Fruit fly (Drosophila melanogaster) whole organism, adult: Measurements from ENCODE around the gene klu.

Source experiments
- CG11617 ChIP-seq: fragments of 200-800 bp; sonication (Bioruptor generic); optimal IDR thresholded peaks from 2 replicates; lab custom pipeline; 2017; ENCODE audit warnings: mild to moderate bottlenecking, missing biosample characterization, missing genetic modification reagents, missing genetic modification characterization
- CG12768 ChIP-seq: fragments of 200-800 bp; sonication (Bioruptor generic); optimal IDR thresholded peaks from 2 replicates; lab custom pipeline; 2017; ENCODE audit warnings: missing biosample characterization, missing genetic modification characterization, mild to moderate bottlenecking, moderate library complexity, missing genetic modification reagents
- CG14711 ChIP-seq: fragments of 200-800 bp; sonication (Bioruptor generic); optimal IDR thresholded peaks from 2 replicates; lab custom pipeline; 2018; ENCODE audit warnings: missing biosample characterization, mild to moderate bottlenecking, missing genetic modification characterization, moderate library complexity
- CG1620 ChIP-seq: fragments of 200-800 bp; sonication (Bioruptor generic); optimal IDR thresholded peaks from 2 replicates; lab custom pipeline; 2016; ENCODE audit warnings: missing biosample characterization, missing genetic modification characterization
- CG33017 ChIP-seq: fragments of 200-800 bp; sonication (Bioruptor generic); optimal IDR thresholded peaks from 2 replicates; lab custom pipeline; 2018; ENCODE audit warnings: missing biosample characterization, mild to moderate bottlenecking, missing genetic modification characterization, moderate library complexity
- CG5204 ChIP-seq: fragments of 200-800 bp; sonication (Bioruptor generic); optimal IDR thresholded peaks from 2 replicates; lab custom pipeline; 2016; ENCODE audit warnings: missing biosample characterization, missing genetic modification characterization
- CG7045 ChIP-seq: fragments of 200-800 bp; sonication (Bioruptor generic); optimal IDR thresholded peaks from 2 replicates; lab custom pipeline; 2017; ENCODE audit warnings: missing biosample characterization, mild to moderate bottlenecking, missing genetic modification characterization
- CG7101 ChIP-seq: fragments of 200-800 bp; sonication (Bioruptor generic); optimal IDR thresholded peaks from 2 replicates; lab custom pipeline; 2018; ENCODE audit warnings: missing biosample characterization, mild to moderate bottlenecking, missing genetic modification characterization, moderate library complexity
- Clk ChIP-seq: fragments of 200-800 bp; sonication (Bioruptor generic); optimal IDR thresholded peaks from 2 replicates; lab custom pipeline; 2017; ENCODE audit warnings: missing biosample characterization, missing genetic modification characterization
- Crg-1 ChIP-seq: fragments of 200-800 bp; sonication (Bioruptor generic); optimal IDR thresholded peaks from 2 replicates; lab custom pipeline; 2016; ENCODE audit warnings: missing biosample characterization, missing genetic modification characterization
- Hr96 ChIP-seq: fragments of 200-800 bp; sonication (Bioruptor generic); optimal IDR thresholded peaks from 2 replicates; lab custom pipeline; 2016; ENCODE audit warnings: missing biosample characterization, missing genetic modification characterization
- Mnt ChIP-seq: fragments of 200-800 bp; sonication (Bioruptor generic); optimal IDR thresholded peaks from 2 replicates; lab custom pipeline; 2016; ENCODE audit warnings: missing biosample characterization, mild to moderate bottlenecking, missing genetic modification characterization
- bab1 ChIP-seq: fragments of 200-800 bp; sonication (Bioruptor generic); optimal IDR thresholded peaks from 3 replicates; lab custom pipeline; 2019; ENCODE audit warnings: missing biosample characterization, mild to moderate bottlenecking, missing genetic modification characterization, moderate library complexity
- cic ChIP-seq: fragments of 200-800 bp; sonication (Bioruptor generic); optimal IDR thresholded peaks from 2 replicates; lab custom pipeline; 2017; ENCODE audit warnings: missing biosample characterization, mild to moderate bottlenecking, missing genetic modification characterization, moderate library complexity
- cnc ChIP-seq, 2 experiments: fragments of >200 bp; optimal IDR thresholded peaks; 2 replicates each; lab custom pipeline; 2017
- kay ChIP-seq: fragments of 200-800 bp; sonication (Bioruptor generic); peaks from one replicate; lab custom pipeline; 2016; ENCODE audit warnings: missing biosample characterization, missing genetic modification characterization, borderline replicate concordance
- ovo ChIP-seq: fragments of 200-800 bp; sonication (Bioruptor generic); optimal IDR thresholded peaks from 2 replicates; lab custom pipeline; 2016; ENCODE audit warnings: missing biosample characterization, missing genetic modification characterization
- pad ChIP-seq: fragments of 200-800 bp; sonication (Bioruptor generic); optimal IDR thresholded peaks from 3 replicates; lab custom pipeline; 2017; ENCODE audit warnings: missing biosample characterization, missing genetic modification characterization, mild to moderate bottlenecking, moderate library complexity, missing genetic modification reagents
- tj ChIP-seq: fragments of 200-800 bp; sonication (Bioruptor generic); optimal IDR thresholded peaks from 3 replicates; lab custom pipeline; 2017; ENCODE audit warnings: missing biosample characterization, mild to moderate bottlenecking, missing genetic modification characterization, moderate library complexity
- toe ChIP-seq: fragments of 200-800 bp; sonication (Bioruptor generic); optimal IDR thresholded peaks from 2 replicates; lab custom pipeline; 2016; ENCODE audit warnings: missing biosample characterization, missing genetic modification characterization

Gene klu

dm6 chr3L:11046559-11046958 lies 37.6 kb upstream of the klu start:
- TF ChIP-seq cic (no peak), CG1620 (GFP tag; lab: Kevin White, UChicago) (no peak), cnc (optimal IDR thresholded peaks at IDR 0.05; lab: Kevin White, UChicago) (no peak), CG7101 (tag; lab: Kevin White, UChicago) (peak; percentile 27), CG12768 (peak; percentile 9), bab1 (GFP tag; lab: Kevin White, UChicago) (peak; percentile 53), CG33017 (tag; lab: Kevin White, UChicago) (peak; percentile 2), tj (GFP tag; lab: Kevin White, UChicago) (peak; percentile 45), Mnt (GFP tag; lab: Kevin White, UChicago) (peak; percentile 17), Clk (GFP tag; lab: Kevin White, UChicago) (no peak), pad (GFP tag; lab: Kevin White, UChicago) (peak; percentile 7), toe (GFP tag; lab: Kevin White, UChicago) (no peak), Crg-1 (GFP tag; lab: Kevin White, UChicago) (peak; percentile 35), ovo (GFP tag; lab: Kevin White, UChicago) (peak; percentile 68)

dm6 chr3L:11045009-11045408 lies 36.0 kb upstream of the klu start:
- TF ChIP-seq Mnt (GFP tag; lab: Kevin White, UChicago) (no peak), tj (GFP tag; lab: Kevin White, UChicago) (peak; percentile 99)

dm6 chr3L:11043650-11044049 lies 34.7 kb upstream of the klu start:
- no peak for TF ChIP-seq CG5204 (GFP tag; lab: Kevin White, UChicago)
- peak; percentile 97 for TF ChIP-seq tj (GFP tag; lab: Kevin White, UChicago)

dm6 chr3L:11041193-11041592 lies 32.2 kb upstream of the klu start:
- TF ChIP-seq cic (no peak), kay (GFP tag; lab: Kevin White, UChicago) (peak; percentile 47)

dm6 chr3L:11035039-11035438 lies 26.1 kb upstream of the klu start:
- TF ChIP-seq bab1 (GFP tag; lab: Kevin White, UChicago) (no peak), Crg-1 (GFP tag; lab: Kevin White, UChicago) (no peak), cic (no peak), toe (GFP tag; lab: Kevin White, UChicago) (no peak), Mnt (GFP tag; lab: Kevin White, UChicago) (no peak), CG11617 (GFP tag; lab: Kevin White, UChicago) (no peak), CG14711 (no peak), CG12768 (no peak)

dm6 chr3L:11033327-11033975 lies 24.5 kb upstream of the klu start:
- no peak for TF ChIP-seq cnc (optimal IDR thresholded peaks at IDR 0.05; lab: Kevin White, UChicago)
- no peak for TF ChIP-seq Clk (GFP tag; lab: Kevin White, UChicago)
- TF ChIP-seq CG11617 (GFP tag; lab: Kevin White, UChicago): no peak
- TF ChIP-seq bab1 (GFP tag; lab: Kevin White, UChicago): no peak
- no peak for TF ChIP-seq CG1620 (GFP tag; lab: Kevin White, UChicago)
- TF ChIP-seq CG33017 (tag; lab: Kevin White, UChicago): no peak
- TF ChIP-seq kay (GFP tag; lab: Kevin White, UChicago): no peak
- no peak for TF ChIP-seq Hr96
- no peak for TF ChIP-seq Mnt (GFP tag; lab: Kevin White, UChicago)
- TF ChIP-seq ovo (GFP tag; lab: Kevin White, UChicago): no peak
- TF ChIP-seq Crg-1 (GFP tag; lab: Kevin White, UChicago): no peak
- TF ChIP-seq cic: no peak

- no peak for TF ChIP-seq CG14711
- no peak for TF ChIP-seq CG5204 (GFP tag; lab: Kevin White, UChicago)
- TF ChIP-seq CG7101 (tag; lab: Kevin White, UChicago): no peak
- TF ChIP-seq Hr96: no peak
- no peak for TF ChIP-seq CG7045 (GFP tag; lab: Kevin White, UChicago)
- TF ChIP-seq Crg-1 (GFP tag; lab: Kevin White, UChicago): no peak
- TF ChIP-seq ovo (GFP tag; lab: Kevin White, UChicago): no peak
- no peak for TF ChIP-seq cnc (optimal IDR thresholded peaks at IDR 0.05; lab: Kevin White, UChicago)
- TF ChIP-seq CG11617 (GFP tag; lab: Kevin White, UChicago): no peak
- TF ChIP-seq tj (GFP tag; lab: Kevin White, UChicago): no peak
- no peak for TF ChIP-seq Clk (GFP tag; lab: Kevin White, UChicago)
- no peak for TF ChIP-seq cic
- no peak for TF ChIP-seq CG12768
- no peak for TF ChIP-seq kay (GFP tag; lab: Kevin White, UChicago)
These were observed 22.8 kb upstream of the klu start for dm6 chr3L:11031784-11032183.
